Worm (Caenorhabditis elegans): Measurements from ENCODE around the gene F54H12.5.

DNA sequence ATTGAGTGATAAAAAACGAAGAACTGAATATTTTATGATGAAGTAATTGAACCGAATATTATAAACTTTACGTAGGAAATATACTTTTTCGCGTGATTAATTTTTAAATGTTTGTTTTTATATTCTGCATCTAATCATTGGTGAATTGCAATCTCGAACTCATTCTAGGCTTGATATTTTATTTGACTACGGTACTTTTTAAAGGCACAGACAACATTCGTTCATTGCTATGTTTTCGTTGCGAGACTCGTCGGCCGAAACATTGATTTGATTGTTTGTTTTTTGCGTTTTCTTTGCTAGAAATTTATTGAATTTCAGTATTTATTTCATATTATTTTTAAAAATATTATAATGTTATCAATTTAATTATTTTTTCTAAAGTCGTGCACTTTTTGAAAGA, 5.8 kb upstream of the F54H12.5 start, which contains the start of gene C06G4.4:
- TF ChIP-seq nhr-237 (tag; optimal IDR thresholded peaks at IDR 0.05) (no peak), ztf-11 (tag; optimal IDR thresholded peaks at IDR 0.05) (no peak), blmp-1 (tag; optimal IDR thresholded peaks at IDR 0.05) (no peak), lsy-2 (tag; optimal IDR thresholded peaks at IDR 0.05) (no peak)

Data from whole organism, mixed stage, embryonic.